Worm (Caenorhabditis elegans) whole organism, late embryonic: ENCODE results near the gene F15E6.10.

ENCODE experiments used
- C08G9.2 ChIP-seq: sonication (generic microtip); optimal IDR thresholded peaks from 2 replicates; lab custom pipeline; 2016; ENCODE audit warnings: mild to moderate bottlenecking, missing genetic modification characterization, moderate library complexity, missing compliant biosample characterization
- K09A11.1 ChIP-seq: sonication (generic microtip); optimal IDR thresholded peaks from 2 replicates; lab custom pipeline; 2017; ENCODE audit warnings: antibody characterized with exemption, mild to moderate bottlenecking, missing genetic modification characterization, missing compliant biosample characterization; ENCODE audit not compliant: insufficient read depth
- ahr-1 ChIP-seq: sonication (generic microtip); optimal IDR thresholded peaks from 2 replicates; lab custom pipeline; 2016; ENCODE audit warnings: missing genetic modification characterization, missing compliant biosample characterization
- ama-1 ChIP-seq: fragments of 150-350 bp; optimal IDR thresholded peaks from 2 replicates; lab custom pipeline; 2014
- ceh-18 ChIP-seq: sonication (generic microtip); optimal IDR thresholded peaks from 2 replicates; lab custom pipeline; 2016; ENCODE audit warnings: missing genetic modification characterization, missing compliant biosample characterization
- ceh-22 ChIP-seq: sonication (generic microtip); optimal IDR thresholded peaks from 2 replicates; lab custom pipeline; 2017; ENCODE audit warnings: missing biosample characterization, missing genetic modification characterization
- ceh-30 ChIP-seq: fragments of 150-350 bp; optimal IDR thresholded peaks from 2 replicates; lab custom pipeline; 2014; ENCODE audit warnings: missing biosample characterization, missing genetic modification characterization
- ceh-31 ChIP-seq: sonication (generic microtip); optimal IDR thresholded peaks from 2 replicates; lab custom pipeline; 2016; ENCODE audit warnings: missing genetic modification characterization, missing compliant biosample characterization
- ceh-34 ChIP-seq: sonication (generic microtip); optimal IDR thresholded peaks from 2 replicates; lab custom pipeline; 2016; ENCODE audit warnings: mild to moderate bottlenecking, missing genetic modification characterization, missing compliant biosample characterization
- ceh-48 ChIP-seq: sonication (generic microtip); optimal IDR thresholded peaks from 2 replicates; lab custom pipeline; 2016; ENCODE audit warnings: missing genetic modification characterization, inconsistent platforms, missing compliant biosample characterization
- che-1 ChIP-seq: sonication (generic microtip); optimal IDR thresholded peaks from 2 replicates; lab custom pipeline; 2016; ENCODE audit warnings: mild to moderate bottlenecking, missing genetic modification characterization, missing compliant biosample characterization
- elt-4 ChIP-seq: sonication (generic microtip); optimal IDR thresholded peaks from 2 replicates; lab custom pipeline; 2016; ENCODE audit warnings: missing genetic modification characterization, missing compliant biosample characterization
- ets-4 ChIP-seq: sonication (generic microtip); optimal IDR thresholded peaks from 2 replicates; lab custom pipeline; 2016; ENCODE audit warnings: missing genetic modification characterization, missing compliant biosample characterization
- eyg-1 ChIP-seq: sonication (generic microtip); optimal IDR thresholded peaks from 2 replicates; lab custom pipeline; 2016; ENCODE audit warnings: missing genotype, missing genetic modification characterization, missing compliant biosample characterization
- fax-1 ChIP-seq: sonication (generic microtip); optimal IDR thresholded peaks from 2 replicates; lab custom pipeline; 2016; ENCODE audit warnings: missing genotype, missing genetic modification characterization, missing compliant biosample characterization
- fkh-10 ChIP-seq: fragments of 150-350 bp; optimal IDR thresholded peaks from 2 replicates; lab custom pipeline; 2014; ENCODE audit warnings: missing biosample characterization, missing genetic modification reagents, missing genetic modification characterization
- fkh-6 ChIP-seq: sonication (generic microtip); optimal IDR thresholded peaks from 2 replicates; lab custom pipeline; 2016; ENCODE audit warnings: missing genetic modification characterization, missing compliant biosample characterization
- hlh-13 ChIP-seq: fragments of 200-800 bp; sonication (Bioruptor generic); optimal IDR thresholded peaks from 2 replicates; lab custom pipeline; 2018; ENCODE audit warnings: mild to moderate bottlenecking, missing genetic modification characterization, missing compliant biosample characterization
- hlh-15 ChIP-seq: sonication (generic microtip); optimal IDR thresholded peaks from 2 replicates; lab custom pipeline; 2016; ENCODE audit warnings: missing genetic modification characterization, missing compliant biosample characterization
- hlh-30 ChIP-seq: sonication (generic microtip); optimal IDR thresholded peaks from 2 replicates; lab custom pipeline; 2017; ENCODE audit warnings: antibody characterized with exemption, missing genetic modification characterization, missing compliant biosample characterization; ENCODE audit not compliant: insufficient read depth
- hlh-6 ChIP-seq: sonication (generic microtip); optimal IDR thresholded peaks from 2 replicates; lab custom pipeline; 2016; ENCODE audit warnings: missing genotype, missing genetic modification characterization, missing compliant biosample characterization
- lin-11 ChIP-seq: fragments of 200-800 bp; sonication (Bioruptor generic); optimal IDR thresholded peaks from 2 replicates; lab custom pipeline; 2018; ENCODE audit warnings: mild to moderate bottlenecking, missing genetic modification characterization, missing compliant biosample characterization
- nhr-11 ChIP-seq: fragments of 150-350 bp; optimal IDR thresholded peaks from 2 replicates; lab custom pipeline; 2014; ENCODE audit warnings: missing biosample characterization, missing genetic modification characterization
- npax-4 ChIP-seq: sonication (generic microtip); optimal IDR thresholded peaks from 2 replicates; lab custom pipeline; 2016; ENCODE audit warnings: missing genetic modification characterization, missing compliant biosample characterization
- odd-2 ChIP-seq: sonication (generic microtip); optimal IDR thresholded peaks from 2 replicates; lab custom pipeline; 2017; ENCODE audit warnings: antibody characterized with exemption, mild to moderate bottlenecking, missing genetic modification characterization, missing compliant biosample characterization
- pag-3 ChIP-seq: sonication (generic microtip); optimal IDR thresholded peaks from 2 replicates; lab custom pipeline; 2016; ENCODE audit warnings: missing compliant biosample characterization, missing genetic modification characterization, borderline replicate concordance
- pat-9 ChIP-seq: fragments of 200-800 bp; sonication (Bioruptor generic); optimal IDR thresholded peaks from 2 replicates; lab custom pipeline; 2018; ENCODE audit warnings: mild to moderate bottlenecking, missing genetic modification characterization, moderate library complexity, missing compliant biosample characterization
- pax-1 ChIP-seq: fragments of 150-350 bp; optimal IDR thresholded peaks from 2 replicates; lab custom pipeline; 2014; ENCODE audit warnings: missing biosample characterization, missing genetic modification characterization
- pha-2 ChIP-seq: sonication (generic microtip); optimal IDR thresholded peaks from 2 replicates; lab custom pipeline; 2017; ENCODE audit warnings: mild to moderate bottlenecking, missing genetic modification characterization, missing compliant biosample characterization
- pqm-1 ChIP-seq: sonication (generic microtip); optimal IDR thresholded peaks from 2 replicates; lab custom pipeline; 2016; ENCODE audit warnings: missing genetic modification characterization, missing compliant biosample characterization
- sdc-2 ChIP-seq: sonication (generic microtip); optimal IDR thresholded peaks from 2 replicates; lab custom pipeline; 2016; ENCODE audit warnings: missing genotype, missing genetic modification characterization, missing compliant biosample characterization
- sox-4 ChIP-seq: sonication (generic microtip); optimal IDR thresholded peaks from 2 replicates; lab custom pipeline; 2017; ENCODE audit warnings: mild to moderate bottlenecking, missing genetic modification characterization, inconsistent platforms, missing compliant biosample characterization
- syd-9 ChIP-seq: sonication (generic microtip); optimal IDR thresholded peaks from 2 replicates; lab custom pipeline; 2016; ENCODE audit warnings: mild to moderate bottlenecking, missing genetic modification characterization, moderate library complexity, missing compliant biosample characterization
- tbx-2 ChIP-seq: sonication (generic microtip); optimal IDR thresholded peaks from 2 replicates; lab custom pipeline; 2016; ENCODE audit warnings: missing genetic modification characterization, missing compliant biosample characterization
- ttx-3 ChIP-seq: sonication (generic microtip); optimal IDR thresholded peaks from 2 replicates; lab custom pipeline; 2016; ENCODE audit warnings: missing genetic modification reagents, missing genetic modification characterization, missing compliant biosample characterization
- unc-42 ChIP-seq: sonication (generic microtip); optimal IDR thresholded peaks from 2 replicates; lab custom pipeline; 2016; ENCODE audit warnings: missing genotype, missing genetic modification characterization, missing compliant biosample characterization
- unc-55 ChIP-seq: sonication (generic microtip); optimal IDR thresholded peaks from 2 replicates; lab custom pipeline; 2017; ENCODE audit warnings: missing biosample characterization, missing genetic modification reagents, missing genetic modification characterization
- unc-86 ChIP-seq: sonication (generic microtip); optimal IDR thresholded peaks from 2 replicates; lab custom pipeline; 2016; ENCODE audit warnings: missing genetic modification characterization, missing compliant biosample characterization
- zip-5 ChIP-seq: sonication (generic microtip); optimal IDR thresholded peaks from 2 replicates; lab custom pipeline; 2016; ENCODE audit warnings: missing genetic modification characterization, missing compliant biosample characterization

Gene F15E6.10

ce11 chrIV:4259433-4259832 lies 33.2 kb upstream of the F15E6.10 start:
- no peak for TF ChIP-seq sdc-2
- no peak for TF ChIP-seq syd-9 (tag; lab: Kevin White, UChicago)
- TF ChIP-seq K09A11.1 (tag; lab: Kevin White, UChicago) = no peak
- TF ChIP-seq ttx-3 (tag; lab: Kevin White, UChicago) = no peak
- TF ChIP-seq ets-4 (tag; lab: Kevin White, UChicago) = no peak
- no peak for TF ChIP-seq ceh-30 (tag; lab: Kevin White, UChicago)
- no peak for TF ChIP-seq eyg-1
- TF ChIP-seq sox-4 = no peak
- TF ChIP-seq unc-55 (GFP tag; lab: Kevin White, UChicago) = no peak
- no peak for TF ChIP-seq ama-1 (lab: Kevin White, UChicago)
- no peak for TF ChIP-seq che-1
- no peak for TF ChIP-seq pqm-1 (tag; lab: Kevin White, UChicago)
- TF ChIP-seq nhr-11 (tag; lab: Kevin White, UChicago) = no peak
- no peak for TF ChIP-seq unc-86
- TF ChIP-seq ceh-22 (tag; lab: Kevin White, UChicago) = no peak
- no peak for TF ChIP-seq fax-1 (tag; lab: Kevin White, UChicago)
- no peak for TF ChIP-seq ceh-18
- no peak for TF ChIP-seq fkh-10 (GFP tag; lab: Kevin White, UChicago)

- no peak for TF ChIP-seq ceh-22 (tag; lab: Kevin White, UChicago)
- no peak for TF ChIP-seq ceh-34 (tag; lab: Kevin White, UChicago)
- TF ChIP-seq npax-4 (tag; lab: Kevin White, UChicago) = no peak
- no peak for TF ChIP-seq hlh-15 (tag; lab: Kevin White, UChicago)
- TF ChIP-seq fkh-6 (tag; lab: Kevin White, UChicago) = no peak
- TF ChIP-seq unc-42 (tag; lab: Kevin White, UChicago) = no peak
- TF ChIP-seq nhr-11 (tag; lab: Kevin White, UChicago) = no peak
- no peak for TF ChIP-seq lin-11
- no peak for TF ChIP-seq ceh-48 (tag; lab: Kevin White, UChicago)
- TF ChIP-seq pax-1 (tag; lab: Kevin White, UChicago) = no peak
- TF ChIP-seq pat-9 = no peak
- TF ChIP-seq hlh-30 (tag; lab: Kevin White, UChicago) = no peak
- no peak for TF ChIP-seq ahr-1 (tag; lab: Kevin White, UChicago)
- no peak for TF ChIP-seq unc-86
- no peak for TF ChIP-seq syd-9 (tag; lab: Kevin White, UChicago)
- no peak for TF ChIP-seq pha-2 (tag; lab: Kevin White, UChicago)
- TF ChIP-seq, all 69 proteins: peak for 0
Measured at ce11 chrIV:4262993-4263392, 29.7 kb upstream of the F15E6.10 start, which contains the start of gene col-33. TSS of gene col-33 (plus strand) at chrIV:4263293.

- TF ChIP-seq hlh-6 (tag; lab: Kevin White, UChicago) = peak; percentile 63
- TF ChIP-seq pax-1 (tag; lab: Kevin White, UChicago) = no peak
- no peak for TF ChIP-seq ttx-3 (tag; lab: Kevin White, UChicago)
- TF ChIP-seq tbx-2 (tag; lab: Kevin White, UChicago) = peak; percentile 6
- TF ChIP-seq hlh-13 (GFP tag; lab: Kevin White, UChicago) = no peak
- no peak for TF ChIP-seq odd-2 (tag; lab: Kevin White, UChicago)
- TF ChIP-seq pag-3 (tag; lab: Kevin White, UChicago) = no peak
- no peak for TF ChIP-seq ceh-31 (tag; lab: Kevin White, UChicago)
- peak; percentile 15 for TF ChIP-seq elt-4 (tag; lab: Kevin White, UChicago)
- TF ChIP-seq ceh-30 (tag; lab: Kevin White, UChicago) = no peak
- TF ChIP-seq sdc-2 = no peak
- TF ChIP-seq zip-5 (tag; lab: Kevin White, UChicago) = no peak
- peak; percentile 54 for TF ChIP-seq C08G9.2 (tag; lab: Kevin White, UChicago)
Measured at ce11 chrIV:4264649-4265048, 28.0 kb upstream of the F15E6.10 start.
